Worm (Caenorhabditis elegans) whole organism, late embryonic: ENCODE measurements around the gene cyp-43A1.

Source experiments
- ama-1 ChIP-seq: fragments of 150-350 bp; optimal IDR thresholded peaks from 2 replicates; lab custom pipeline; 2014
- ceh-19 ChIP-seq: fragments of 200-800 bp; sonication (Bioruptor generic); optimal IDR thresholded peaks from 2 replicates; lab custom pipeline; 2018; ENCODE audit warnings: mild to moderate bottlenecking, missing genetic modification characterization, missing compliant biosample characterization
- ceh-9 ChIP-seq: sonication (generic microtip); optimal IDR thresholded peaks from 2 replicates; lab custom pipeline; 2016; ENCODE audit warnings: mild to moderate bottlenecking, missing genetic modification characterization, inconsistent platforms, missing compliant biosample characterization
- dmd-4 ChIP-seq: sonication (generic microtip); optimal IDR thresholded peaks from 2 replicates; lab custom pipeline; 2016; ENCODE audit warnings: borderline replicate concordance, missing genetic modification characterization, missing compliant biosample characterization
- dve-1 ChIP-seq: sonication (generic microtip); optimal IDR thresholded peaks from 2 replicates; lab custom pipeline; 2017; ENCODE audit warnings: antibody characterized with exemption, mild to moderate bottlenecking, missing genetic modification characterization, missing compliant biosample characterization
- hlh-15 ChIP-seq: sonication (generic microtip); optimal IDR thresholded peaks from 2 replicates; lab custom pipeline; 2016; ENCODE audit warnings: missing genetic modification characterization, missing compliant biosample characterization
- lim-6 ChIP-seq: sonication (generic microtip); optimal IDR thresholded peaks from 2 replicates; lab custom pipeline; 2016; ENCODE audit warnings: missing genetic modification characterization, missing compliant biosample characterization
- nhr-11 ChIP-seq: fragments of 150-350 bp; optimal IDR thresholded peaks from 2 replicates; lab custom pipeline; 2014; ENCODE audit warnings: missing biosample characterization, missing genetic modification characterization
- pag-3 ChIP-seq: sonication (generic microtip); optimal IDR thresholded peaks from 2 replicates; lab custom pipeline; 2016; ENCODE audit warnings: missing compliant biosample characterization, missing genetic modification characterization, borderline replicate concordance
- pqm-1 ChIP-seq: sonication (generic microtip); optimal IDR thresholded peaks from 2 replicates; lab custom pipeline; 2016; ENCODE audit warnings: missing genetic modification characterization, missing compliant biosample characterization
- pros-1 ChIP-seq: fragments of 150-350 bp; optimal IDR thresholded peaks from 2 replicates; lab custom pipeline; 2014; ENCODE audit warnings: missing biosample characterization, missing genetic modification reagents, missing genetic modification characterization
- sdc-2 ChIP-seq: sonication (generic microtip); optimal IDR thresholded peaks from 2 replicates; lab custom pipeline; 2016; ENCODE audit warnings: missing genotype, missing genetic modification characterization, missing compliant biosample characterization
- tbx-2 ChIP-seq: sonication (generic microtip); optimal IDR thresholded peaks from 2 replicates; lab custom pipeline; 2016; ENCODE audit warnings: missing genetic modification characterization, missing compliant biosample characterization

DNA sequence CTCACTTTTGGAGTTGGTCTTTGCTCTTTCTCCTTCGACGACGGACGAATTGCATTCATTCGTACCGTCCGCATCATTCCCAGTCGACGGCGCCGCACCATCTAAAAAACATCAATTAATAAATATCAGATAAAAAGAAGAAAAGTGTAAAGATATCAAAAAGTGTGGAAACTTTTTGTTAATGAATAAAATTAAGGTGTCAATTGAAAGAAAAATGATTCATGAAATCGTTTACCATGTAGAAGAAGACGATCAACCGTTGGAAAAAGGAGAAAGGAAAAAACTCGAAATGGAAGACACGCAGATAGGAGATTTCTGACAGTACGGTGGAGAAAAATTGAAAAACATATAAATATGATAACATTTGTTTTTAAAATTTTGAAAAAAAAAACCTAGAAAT is 34.2 kb upstream of the cyp-43A1 start, which contains the start of gene set-19:
- TF ChIP-seq pqm-1 (tag; lab: Kevin White, UChicago) = no peak
- no peak for TF ChIP-seq dmd-4 (tag; lab: Kevin White, UChicago)
- no peak for TF ChIP-seq ceh-9 (tag; lab: Kevin White, UChicago)
- TF ChIP-seq dve-1 (tag; lab: Kevin White, UChicago) = no peak
- no peak for TF ChIP-seq pros-1 (tag; lab: Kevin White, UChicago)
- TF ChIP-seq pag-3 (tag; lab: Kevin White, UChicago) = no peak
- no peak for TF ChIP-seq sdc-2
- no peak for TF ChIP-seq ama-1 (lab: Kevin White, UChicago)
- TF ChIP-seq tbx-2 = no peak
- no peak for TF ChIP-seq hlh-15
- no peak for TF ChIP-seq nhr-11 (tag; lab: Kevin White, UChicago)
- TF ChIP-seq lim-6 (tag; lab: Kevin White, UChicago) = no peak
- TF ChIP-seq ceh-19 = no peak
